Fruit fly (Drosophila melanogaster) whole organism: ENCODE data around the gene AhcyL2.

Experiments used
- CG8478 ChIP-seq: fragments of >200 bp; optimal IDR thresholded peaks from 2 replicates; lab custom pipeline; 2018; ENCODE audit warnings: inconsistent platforms
- Dll ChIP-seq: fragments of >200 bp; optimal IDR thresholded peaks from 2 replicates; lab custom pipeline; 2017
- psq ChIP-seq: fragments of >200 bp; optimal IDR thresholded peaks from 2 replicates; lab custom pipeline; 2017
- usp ChIP-seq: fragments of >200 bp; optimal IDR thresholded peaks from 2 replicates; lab custom pipeline; 2017; ENCODE audit warnings: missing biosample characterization, missing genetic modification characterization, mixed read lengths

DNA sequence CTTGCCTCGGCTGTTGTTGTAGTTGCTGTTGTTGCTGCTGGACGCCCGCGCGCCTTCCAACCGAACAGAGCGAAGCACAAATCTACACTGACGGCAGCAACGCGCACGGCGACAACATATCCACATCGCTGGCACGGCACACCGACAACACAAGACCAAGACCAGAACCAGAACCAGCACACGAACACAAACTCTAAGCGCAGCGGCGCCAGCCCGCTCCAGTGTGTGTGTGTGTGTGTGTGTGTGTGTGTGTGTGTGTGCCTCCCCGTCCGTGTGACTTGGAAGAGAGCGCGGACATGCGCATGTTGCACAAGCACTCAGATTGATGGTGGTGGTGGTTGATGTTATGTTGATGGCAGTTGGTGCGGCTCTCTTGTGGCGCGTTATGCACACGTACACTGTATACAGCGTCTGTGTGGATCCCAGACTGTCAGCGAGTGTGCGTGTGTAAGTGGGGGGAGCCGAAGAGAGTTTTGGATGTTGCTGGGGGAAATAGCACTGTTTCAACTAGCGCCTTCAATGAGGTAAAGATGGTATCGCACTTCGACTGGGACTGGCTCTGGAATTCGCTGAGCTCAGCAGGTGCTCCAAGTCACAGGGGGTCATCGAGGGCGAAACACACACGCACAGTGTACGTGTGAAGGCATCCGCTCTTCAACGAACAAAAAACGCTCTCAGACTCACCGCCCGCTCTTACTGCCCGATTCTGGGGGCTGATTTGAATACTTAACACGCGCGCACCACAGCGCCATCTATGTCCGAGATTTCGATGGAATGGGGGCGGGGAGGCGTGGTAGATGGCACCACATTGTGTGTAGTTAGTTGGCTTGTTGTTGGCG lies 47.6 kb downstream of the AhcyL2 start:
- TF ChIP-seq Dll (lab: Kevin White, UChicago) (peak; percentile 17), CG8478 (lab: Kevin White, UChicago) (peak; percentile 56), psq (no peak), usp (GFP tag; lab: Kevin White, UChicago) (no peak)
